Fruit fly (Drosophila melanogaster): Measurements from ENCODE around the gene dome.

- TF ChIP-seq CG8478 (optimal IDR thresholded peaks at IDR 0.05) (no peak), CTCF (optimal IDR thresholded peaks at IDR 0.05) (no peak)
Observed at dm6 chrX:19701611-19702010, 18.3 kb upstream of the dome start, which contains the start of gene Tcs4.
